Worm (Caenorhabditis elegans) whole organism, midembryonic: ENCODE results near the gene sre-52.

Experiments
- cog-1 ChIP-seq: sonication (generic microtip); optimal IDR thresholded peaks from 2 replicates; lab custom pipeline; 2016; ENCODE audit warnings: missing genetic modification characterization, missing compliant biosample characterization
- flt-1 ChIP-seq: fragments of 200-800 bp; sonication (Bioruptor generic); IDR thresholded peaks from 2 replicates; pipeline ENCODE4 v1.3.6; 2022; ENCODE audit warnings: missing genetic modification characterization, missing compliant biosample characterization
- klf-2 ChIP-seq: fragments of 200-800 bp; sonication (Bioruptor generic); conservative IDR thresholded peaks from 2 replicates; pipeline ENCODE4 v1.3.6; 2022; ENCODE audit warnings: missing genetic modification reagents, missing genetic modification characterization, missing compliant biosample characterization
- med-1 ChIP-seq: sonication (generic microtip); optimal IDR thresholded peaks from 2 replicates; lab custom pipeline; 2017; ENCODE audit warnings: missing genetic modification characterization, mild to moderate bottlenecking, missing compliant biosample characterization, antibody characterized with exemption, missing genetic modification reagents; ENCODE audit not compliant: insufficient read depth
- ref-1 ChIP-seq: fragments of 200-800 bp; sonication (Bioruptor generic); conservative IDR thresholded peaks from 2 replicates; pipeline ENCODE4 v1.3.6; 2022; ENCODE audit warnings: missing genetic modification reagents, missing genetic modification characterization, missing compliant biosample characterization
- tab-1 ChIP-seq: fragments of 200-800 bp; sonication (Bioruptor generic); IDR thresholded peaks from 2 replicates; pipeline ENCODE4 v1.3.6; 2022; ENCODE audit warnings: missing genetic modification characterization, missing compliant biosample characterization
- ztf-29 ChIP-seq: fragments of 200-800 bp; sonication (Bioruptor generic); IDR thresholded peaks from 2 replicates; pipeline ENCODE4 v1.3.6; 2022; ENCODE audit warnings: missing genetic modification reagents, missing genetic modification characterization, missing compliant biosample characterization

DNA sequence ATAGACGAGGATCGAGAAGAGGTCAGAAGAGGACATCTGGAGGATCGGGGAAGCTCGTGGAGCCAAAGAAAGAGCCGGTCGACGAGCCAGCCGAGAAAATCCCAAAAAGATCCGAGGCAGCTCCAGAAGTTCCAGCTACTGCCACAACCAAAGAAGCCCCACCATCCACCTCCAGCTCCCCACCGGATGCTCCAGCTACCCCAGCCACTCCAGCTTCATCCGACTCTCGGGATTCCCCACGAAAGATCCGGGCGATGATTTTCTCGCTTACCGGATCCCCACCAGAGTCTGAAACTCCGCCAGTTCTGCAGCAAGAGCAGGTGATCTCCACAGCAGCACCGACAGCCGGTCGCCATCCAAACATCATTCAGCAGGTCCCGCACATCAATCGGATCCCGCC is 7.4 kb downstream of the sre-52 start:
- TF ChIP-seq flt-1 (GFP tag; lab: Robert Waterston, UW) = no peak
- TF ChIP-seq ztf-29 (GFP tag; lab: Robert Waterston, UW) = no peak
- TF ChIP-seq klf-2 = no peak
- no peak for TF ChIP-seq ref-1 (GFP tag; lab: Robert Waterston, UW)
- TF ChIP-seq tab-1 (GFP tag; lab: Robert Waterston, UW) = no peak
- TF ChIP-seq cog-1 (tag; lab: Kevin White, UChicago) = no peak
- TF ChIP-seq med-1 (GFP tag; lab: Kevin White, UChicago) = no peak
